Worm (Caenorhabditis elegans) whole organism, midembryonic: Measurements from ENCODE around the gene srj-29.

Experiments used
- T22C8.4 ChIP-seq: fragments of 200-800 bp; sonication (Bioruptor generic); IDR thresholded peaks from 2 replicates; pipeline ENCODE4 v1.3.6; 2022; ENCODE audit warnings: missing genetic modification characterization, missing compliant biosample characterization
- cog-1 ChIP-seq: sonication (generic microtip); optimal IDR thresholded peaks from 2 replicates; lab custom pipeline; 2016; ENCODE audit warnings: missing genetic modification characterization, missing compliant biosample characterization
- flt-1 ChIP-seq: fragments of 200-800 bp; sonication (Bioruptor generic); IDR thresholded peaks from 2 replicates; pipeline ENCODE4 v1.3.6; 2022; ENCODE audit warnings: missing genetic modification characterization, missing compliant biosample characterization
- klf-2 ChIP-seq: fragments of 200-800 bp; sonication (Bioruptor generic); conservative IDR thresholded peaks from 2 replicates; pipeline ENCODE4 v1.3.6; 2022; ENCODE audit warnings: missing genetic modification reagents, missing genetic modification characterization, missing compliant biosample characterization
- med-1 ChIP-seq: sonication (generic microtip); optimal IDR thresholded peaks from 2 replicates; lab custom pipeline; 2017; ENCODE audit warnings: missing genetic modification characterization, mild to moderate bottlenecking, missing compliant biosample characterization, antibody characterized with exemption, missing genetic modification reagents; ENCODE audit not compliant: insufficient read depth
- ref-1 ChIP-seq: fragments of 200-800 bp; sonication (Bioruptor generic); conservative IDR thresholded peaks from 2 replicates; pipeline ENCODE4 v1.3.6; 2022; ENCODE audit warnings: missing genetic modification reagents, missing genetic modification characterization, missing compliant biosample characterization
- tab-1 ChIP-seq: fragments of 200-800 bp; sonication (Bioruptor generic); IDR thresholded peaks from 2 replicates; pipeline ENCODE4 v1.3.6; 2022; ENCODE audit warnings: missing genetic modification characterization, missing compliant biosample characterization
- ztf-23 ChIP-seq: fragments of 200-800 bp; sonication (Bioruptor generic); IDR thresholded peaks from 2 replicates; pipeline ENCODE4 v1.3.6; 2022; ENCODE audit warnings: missing genetic modification reagents, missing genetic modification characterization, missing compliant biosample characterization
- ztf-29 ChIP-seq: fragments of 200-800 bp; sonication (Bioruptor generic); IDR thresholded peaks from 2 replicates; pipeline ENCODE4 v1.3.6; 2022; ENCODE audit warnings: missing genetic modification reagents, missing genetic modification characterization, missing compliant biosample characterization

srj-29 gene

DNA sequence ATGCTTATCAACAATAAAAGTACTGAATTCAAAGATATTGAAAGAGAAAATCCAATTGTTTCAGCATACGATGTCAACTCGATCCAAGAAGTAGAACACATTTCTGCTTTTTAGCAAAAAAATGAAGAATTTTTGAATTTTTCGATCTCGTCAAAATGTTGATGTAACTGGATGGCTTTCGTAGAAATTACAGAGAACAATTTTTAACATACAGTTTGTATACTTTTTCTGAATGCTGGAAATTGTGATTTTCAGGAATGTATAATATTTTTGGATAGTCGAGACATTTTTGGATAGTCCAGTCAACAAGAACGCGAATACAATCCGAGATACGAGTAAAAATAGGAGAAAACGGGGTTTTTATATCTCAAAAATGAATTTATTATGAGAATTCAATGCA is 43.1 kb downstream of the srj-29 start, which contains the start of gene str-103:
TSS of gene str-103 (minus strand) at position 101 of the 400 bp plus-strand sequence.
- TF ChIP-seq T22C8.4 (no peak), ztf-29 (GFP tag; lab: Robert Waterston, UW) (no peak)

DNA sequence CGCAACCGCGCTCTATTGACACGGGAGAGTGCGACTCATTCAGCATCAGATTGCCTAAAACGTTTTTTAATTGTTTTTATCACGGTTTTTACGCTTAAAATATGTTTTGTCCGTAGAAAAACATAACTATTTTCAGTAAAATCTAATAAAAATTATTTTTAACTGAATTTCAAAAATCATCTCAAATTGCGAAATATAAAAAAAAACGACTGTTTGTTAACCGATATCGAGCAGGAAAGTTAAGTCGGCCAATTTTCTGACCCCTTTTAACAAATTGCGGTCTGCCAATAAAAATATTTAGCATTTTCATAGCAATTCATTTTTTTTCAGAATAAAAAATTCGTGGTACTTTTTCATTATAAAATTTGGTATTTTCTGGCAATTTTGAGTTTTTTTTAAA is 45.0 kb downstream of the srj-29 start:
- no peak for TF ChIP-seq ref-1
- no peak for TF ChIP-seq flt-1
- no peak for TF ChIP-seq ztf-29 (GFP tag; lab: Robert Waterston, UW)

DNA sequence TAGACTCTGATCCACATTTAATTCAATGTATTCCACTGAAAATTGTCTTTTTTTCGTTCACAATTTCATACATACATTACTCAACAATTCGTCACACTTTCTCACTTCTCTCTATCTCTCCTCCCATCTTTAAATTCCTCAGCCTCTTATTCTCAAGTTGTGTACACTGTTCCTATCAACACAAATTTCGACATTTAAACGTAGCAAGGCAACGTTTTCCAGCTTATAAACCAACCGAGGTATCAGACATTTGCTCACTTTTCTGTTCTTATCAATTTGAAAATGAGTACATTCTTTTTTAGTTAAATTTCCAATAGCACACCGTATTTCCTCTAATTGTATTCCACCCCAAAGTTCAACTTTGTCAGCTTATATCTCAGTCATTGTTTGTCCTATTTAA is 45.5 kb downstream of the srj-29 start, which contains the start of gene skr-3:
TSS of gene skr-3 (plus strand) at position 163 of the 400 bp plus-strand sequence.
- TF ChIP-seq med-1 (GFP tag; lab: Kevin White, UChicago) (no peak), ztf-23 (GFP tag; lab: Robert Waterston, UW) (no peak), cog-1 (tag; lab: Kevin White, UChicago) (no peak), ztf-29 (GFP tag; lab: Robert Waterston, UW) (no peak), T22C8.4 (no peak), klf-2 (GFP tag; lab: Robert Waterston, UW) (no peak), ref-1 (no peak), flt-1 (no peak), tab-1 (GFP tag; lab: Robert Waterston, UW) (no peak)

DNA sequence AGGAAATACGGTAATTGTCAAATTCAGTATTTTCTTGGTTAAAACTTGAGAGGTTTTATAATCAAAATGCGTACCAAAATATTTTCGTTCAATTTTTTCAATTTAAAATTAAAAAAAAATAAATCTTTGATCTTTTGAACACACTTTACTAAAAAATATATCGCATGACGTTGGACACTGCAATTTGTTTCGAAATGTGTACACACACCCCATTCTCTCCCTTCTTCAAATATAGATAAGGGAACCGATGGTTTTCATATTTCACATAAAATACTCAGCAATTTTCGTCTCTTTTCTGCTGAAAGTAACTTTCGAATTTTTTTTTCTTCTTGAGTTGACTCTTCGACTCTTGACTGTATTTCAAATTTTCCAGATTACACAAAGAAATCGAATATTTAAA is 46.0 kb downstream of the srj-29 start:
- no peak for TF ChIP-seq cog-1 (tag; lab: Kevin White, UChicago)

DNA sequence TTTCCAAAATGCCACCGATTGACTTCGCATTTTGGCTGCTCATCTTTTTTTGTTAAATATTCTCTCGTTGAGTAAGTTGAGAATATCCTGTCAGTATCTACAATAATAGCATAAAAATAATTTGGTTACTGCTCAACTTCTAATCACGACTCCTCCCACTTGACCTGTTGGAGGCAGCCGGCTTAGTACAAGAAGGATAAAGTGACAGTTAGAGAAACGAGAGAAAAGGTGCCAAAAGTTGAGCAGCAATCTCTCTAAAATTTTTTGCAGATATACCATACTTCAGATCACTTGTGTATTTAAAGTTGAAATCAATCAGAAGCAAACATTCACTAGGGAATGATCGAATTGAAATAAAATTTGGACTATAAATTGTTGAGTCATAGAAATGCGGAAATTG is 49.3 kb downstream of the srj-29 start, which contains the start of gene nhr-111:
TSS of gene nhr-111 (minus strand) at position 101 of the 400 bp plus-strand sequence.
- TF ChIP-seq ref-1 (no peak), ztf-23 (GFP tag; lab: Robert Waterston, UW) (no peak), tab-1 (GFP tag; lab: Robert Waterston, UW) (no peak), T22C8.4 (no peak), cog-1 (tag; lab: Kevin White, UChicago) (no peak), klf-2 (GFP tag; lab: Robert Waterston, UW) (no peak), flt-1 (no peak), med-1 (GFP tag; lab: Kevin White, UChicago) (no peak)
